Fruit fly (Drosophila melanogaster) whole organism, embryonic: ENCODE measurements around the gene Hip1.

Source experiments
- Blimp-1 ChIP-seq: fragments of 200-800 bp; sonication (Bioruptor generic); optimal IDR thresholded peaks from 3 replicates; lab custom pipeline; 2018; ENCODE audit warnings: missing biosample characterization, missing genetic modification characterization, mild to moderate bottlenecking, moderate library complexity, missing genetic modification reagents
- CG10366 ChIP-seq: fragments of 200-800 bp; sonication (Bioruptor generic); IDR thresholded peaks from 2 replicates; pipeline ENCODE4 v1.3.6; 2022; ENCODE audit warnings: missing biosample characterization, missing genetic modification characterization
- CG10462 ChIP-seq: fragments of 200-800 bp; sonication (Bioruptor generic); optimal IDR thresholded peaks from 2 replicates; lab custom pipeline; 2016; ENCODE audit warnings: missing biosample characterization, missing genetic modification characterization
- CG12299 ChIP-seq: fragments of 200-800 bp; sonication (Bioruptor generic); optimal IDR thresholded peaks from 2 replicates; lab custom pipeline; 2018; ENCODE audit warnings: missing biosample characterization, mild to moderate bottlenecking, missing genetic modification characterization
- CG12769 ChIP-seq: fragments of 200-800 bp; sonication (Bioruptor generic); optimal IDR thresholded peaks from 2 replicates; lab custom pipeline; 2019; ENCODE audit warnings: missing biosample characterization, mild to moderate bottlenecking, missing genetic modification characterization, moderate library complexity
- CG13287 ChIP-seq: fragments of 200-800 bp; sonication (Bioruptor generic); IDR thresholded peaks from 2 replicates; pipeline ENCODE4 v1.3.6; 2022; ENCODE audit warnings: missing biosample characterization, missing genetic modification characterization; ENCODE audit not compliant: partially characterized antibody
- CG13894 ChIP-seq: fragments of 200-800 bp; sonication (Bioruptor generic); optimal IDR thresholded peaks from 3 replicates; lab custom pipeline; 2018; ENCODE audit warnings: missing biosample characterization, mild to moderate bottlenecking, missing genetic modification characterization, moderate library complexity
- CG17186 ChIP-seq: fragments of 200-800 bp; sonication (Bioruptor generic); optimal IDR thresholded peaks from 3 replicates; lab custom pipeline; 2017; ENCODE audit warnings: missing biosample characterization, missing genetic modification reagents, missing genetic modification characterization
- CG2129 ChIP-seq: fragments of 200-800 bp; sonication (Bioruptor generic); IDR thresholded peaks from 2 replicates; pipeline ENCODE4 v1.3.6; 2022; ENCODE audit warnings: missing biosample characterization, missing genetic modification characterization; ENCODE audit not compliant: partially characterized antibody
- CG30431 ChIP-seq: fragments of 200-800 bp; sonication (Bioruptor generic); optimal IDR thresholded peaks from 2 replicates; lab custom pipeline; 2017; ENCODE audit warnings: missing biosample characterization, missing genetic modification characterization
- CG34224 ChIP-seq: fragments of 200-800 bp; sonication (Bioruptor generic); IDR thresholded peaks from 3 replicates; pipeline ENCODE4 v1.3.6; 2022; ENCODE audit warnings: missing biosample characterization, missing genetic modification characterization; ENCODE audit not compliant: partially characterized antibody
- CG42726 ChIP-seq: fragments of 200-800 bp; sonication (Bioruptor generic); IDR thresholded peaks from 2 replicates; pipeline ENCODE4 v1.3.6; 2022; ENCODE audit warnings: missing biosample characterization, missing genetic modification characterization; ENCODE audit not compliant: partially characterized antibody
- CG6272 ChIP-seq: fragments of 200-800 bp; sonication (Bioruptor generic); IDR thresholded peaks from 2 replicates; pipeline ENCODE4 v1.3.6; 2022; ENCODE audit warnings: missing biosample characterization, missing genetic modification characterization
- CG6689 ChIP-seq: fragments of 200-800 bp; sonication (Bioruptor generic); IDR thresholded peaks from 2 replicates; pipeline ENCODE4 v1.3.6; 2022; ENCODE audit warnings: missing biosample characterization, missing genetic modification characterization
- CG7928 ChIP-seq: fragments of 200-800 bp; sonication (Bioruptor generic); optimal IDR thresholded peaks from 2 replicates; lab custom pipeline; 2017; ENCODE audit warnings: missing biosample characterization, mild to moderate bottlenecking, missing genetic modification characterization
- D19A ChIP-seq: fragments of 200-800 bp; optimal IDR thresholded peaks from 3 replicates; lab custom pipeline; 2019; ENCODE audit warnings: missing biosample characterization, mild to moderate bottlenecking, missing genetic modification characterization, moderate library complexity
- Dip2 ChIP-seq: fragments of 200-800 bp; sonication (Bioruptor generic); IDR thresholded peaks from 2 replicates; pipeline ENCODE4 v1.3.6; 2022; ENCODE audit warnings: missing biosample characterization, missing genetic modification characterization
- E2f2 ChIP-seq: fragments of 200-800 bp; sonication (Bioruptor generic); IDR thresholded peaks from 2 replicates; pipeline ENCODE4 v1.3.6; 2022; ENCODE audit warnings: missing biosample characterization, missing genetic modification characterization
- HLH3B ChIP-seq: fragments of 200-800 bp; sonication (Bioruptor generic); IDR thresholded peaks from 2 replicates; pipeline ENCODE4 v1.3.6; 2022; ENCODE audit warnings: missing biosample characterization, missing genetic modification characterization
- HLH4C ChIP-seq: fragments of 200-800 bp; sonication (Bioruptor generic); IDR thresholded peaks from 3 replicates; pipeline ENCODE4 v1.3.6; 2022; ENCODE audit warnings: missing biosample characterization, missing genetic modification characterization; ENCODE audit not compliant: partially characterized antibody
- Hmr ChIP-seq: fragments of 200-800 bp; sonication (Bioruptor generic); optimal IDR thresholded peaks from 3 replicates; lab custom pipeline; 2017; ENCODE audit warnings: mild to moderate bottlenecking, missing biosample characterization, missing genetic modification reagents, missing genetic modification characterization
- Lhr ChIP-seq: fragments of 200-800 bp; sonication (Bioruptor generic); optimal IDR thresholded peaks from 3 replicates; lab custom pipeline; 2017; ENCODE audit warnings: mild to moderate bottlenecking, missing biosample characterization, missing genetic modification reagents, missing genetic modification characterization
- MTF-1 ChIP-seq: fragments of 200-800 bp; sonication (Bioruptor generic); optimal IDR thresholded peaks from 2 replicates; lab custom pipeline; 2018; ENCODE audit warnings: missing biosample characterization, mild to moderate bottlenecking, missing genetic modification characterization, borderline replicate concordance
- Nf-YC ChIP-seq: fragments of 200-800 bp; optimal IDR thresholded peaks from 3 replicates; lab custom pipeline; 2019; ENCODE audit warnings: missing biosample characterization, mild to moderate bottlenecking, missing genetic modification characterization, moderate library complexity
- PHDP ChIP-seq: fragments of 200-800 bp; sonication (Bioruptor generic); optimal IDR thresholded peaks from 3 replicates; lab custom pipeline; 2018; ENCODE audit warnings: missing biosample characterization, mild to moderate bottlenecking, missing genetic modification characterization, moderate library complexity
- Rfx ChIP-seq: fragments of 200-800 bp; sonication (Bioruptor generic); IDR thresholded peaks from 2 replicates; pipeline ENCODE4 v1.3.6; 2022; ENCODE audit warnings: missing biosample characterization, missing genetic modification characterization
- Scr ChIP-seq: fragments of 200-800 bp; sonication (Bioruptor generic); IDR thresholded peaks from 2 replicates; pipeline ENCODE4 v1.3.6; 2022; ENCODE audit warnings: missing biosample characterization, missing genetic modification characterization; ENCODE audit not compliant: partially characterized antibody
- Six4 ChIP-seq: fragments of 200-800 bp; sonication (Bioruptor generic); optimal IDR thresholded peaks from 2 replicates; lab custom pipeline; 2016; ENCODE audit warnings: missing biosample characterization, missing genetic modification characterization
- Spps ChIP-seq: fragments of 200-800 bp; sonication (Bioruptor generic); optimal IDR thresholded peaks from 2 replicates; lab custom pipeline; 2018; ENCODE audit warnings: missing biosample characterization, mild to moderate bottlenecking, missing genetic modification characterization
- TFAM ChIP-seq: fragments of 200-800 bp; sonication (Bioruptor generic); optimal IDR thresholded peaks from 2 replicates; lab custom pipeline; 2017; ENCODE audit warnings: missing biosample characterization, missing genetic modification characterization, inconsistent platforms
- bcd ChIP-seq: fragments of 200-800 bp; sonication (Bioruptor generic); optimal IDR thresholded peaks from 2 replicates; lab custom pipeline; 2017; ENCODE audit warnings: missing biosample characterization, mild to moderate bottlenecking, missing genetic modification characterization
- bowl ChIP-seq: fragments of 200-800 bp; sonication (Bioruptor generic); IDR thresholded peaks from 2 replicates; pipeline ENCODE4 v1.3.6; 2022; ENCODE audit warnings: missing biosample characterization, missing genetic modification characterization
- btn ChIP-seq: fragments of 200-800 bp; sonication (Bioruptor generic); optimal IDR thresholded peaks from 2 replicates; lab custom pipeline; 2016; ENCODE audit warnings: missing biosample characterization, missing genetic modification characterization
- cad ChIP-seq: fragments of >200 bp; optimal IDR thresholded peaks from 2 replicates; lab custom pipeline; 2017; ENCODE audit warnings: missing biosample characterization, missing genetic modification characterization
- ewg ChIP-seq: fragments of 200-800 bp; sonication (Bioruptor generic); optimal IDR thresholded peaks from 3 replicates; lab custom pipeline; 2017; ENCODE audit warnings: mild to moderate bottlenecking, missing biosample characterization, missing genetic modification reagents, missing genetic modification characterization
- fd3F ChIP-seq: fragments of 200-800 bp; sonication (Bioruptor generic); optimal IDR thresholded peaks from 2 replicates; lab custom pipeline; 2018; ENCODE audit warnings: missing biosample characterization, mild to moderate bottlenecking, missing genetic modification characterization, moderate library complexity
- fd64A ChIP-seq: fragments of 200-800 bp; sonication (Bioruptor generic); optimal IDR thresholded peaks from 3 replicates; lab custom pipeline; 2018; ENCODE audit warnings: missing biosample characterization, mild to moderate bottlenecking, missing genetic modification characterization
- fd96Cb ChIP-seq: fragments of 200-800 bp; sonication (Bioruptor generic); optimal IDR thresholded peaks from 2 replicates; lab custom pipeline; 2018; ENCODE audit warnings: missing biosample characterization, mild to moderate bottlenecking, missing genetic modification characterization, moderate library complexity
- her ChIP-seq: fragments of 200-800 bp; sonication (Bioruptor generic); optimal IDR thresholded peaks from 2 replicates; lab custom pipeline; 2016; ENCODE audit warnings: missing biosample characterization, missing genetic modification characterization
- hkb ChIP-seq, 2 experiments: fragments of 200-800 bp in 1 of 2; fragments of >200 bp in 1 of 2; sonication (Bioruptor generic) in 1 of 2; IDR thresholded peaks in 1 of 2; optimal IDR thresholded peaks in 1 of 2; 2 replicates each; pipeline versions ENCODE4 v1.3.6 to Lab custom; 2017 to 2022; ENCODE audit warnings: missing biosample characterization in 1 of 2, missing genetic modification characterization in 1 of 2
- lab ChIP-seq: fragments of 200-800 bp; sonication (Bioruptor generic); optimal IDR thresholded peaks from 3 replicates; lab custom pipeline; 2017; ENCODE audit warnings: missing biosample characterization, missing genetic modification characterization, mild to moderate bottlenecking, moderate library complexity, missing genetic modification reagents
- luna ChIP-seq: fragments of 200-800 bp; sonication (Bioruptor generic); optimal IDR thresholded peaks from 2 replicates; lab custom pipeline; 2016; ENCODE audit warnings: missing biosample characterization, missing genetic modification characterization
- mirr ChIP-seq: fragments of 200-800 bp; sonication (Bioruptor generic); optimal IDR thresholded peaks from 3 replicates; lab custom pipeline; 2018; ENCODE audit warnings: missing biosample characterization, mild to moderate bottlenecking, missing genetic modification characterization
- nerfin-1 ChIP-seq: fragments of 200-800 bp; sonication (Bioruptor generic); optimal IDR thresholded peaks from 3 replicates; lab custom pipeline; 2019; ENCODE audit warnings: missing biosample characterization, mild to moderate bottlenecking, missing genetic modification characterization, moderate library complexity
- oc ChIP-seq: fragments of 200-800 bp; sonication (Bioruptor generic); optimal IDR thresholded peaks from 2 replicates; lab custom pipeline; 2018; ENCODE audit warnings: missing biosample characterization, mild to moderate bottlenecking, missing genetic modification characterization, moderate library complexity
- phol ChIP-seq: fragments of 200-800 bp; sonication (Bioruptor generic); optimal IDR thresholded peaks from 3 replicates; lab custom pipeline; 2018; ENCODE audit warnings: missing biosample characterization, mild to moderate bottlenecking, missing genetic modification characterization, moderate library complexity
- sc ChIP-seq, 3 experiments: fragments of >200 bp in 2 of 3; fragments of 200-800 bp in 1 of 3; sonication (Bioruptor generic) in 1 of 3; optimal IDR thresholded peaks; 2 replicates in 2 of 3; 3 replicates in 1 of 3; lab custom pipeline; 2017; ENCODE audit warnings: mild to moderate bottlenecking in 1 of 3, missing biosample characterization in 1 of 3, missing genetic modification characterization in 1 of 3, missing genetic modification reagents in 1 of 3
- sisA ChIP-seq: fragments of 200-800 bp; sonication (Bioruptor generic); IDR thresholded peaks from 2 replicates; pipeline ENCODE4 v1.3.6; 2022; ENCODE audit warnings: missing biosample characterization, missing genetic modification characterization
- tin ChIP-seq: fragments of 200-800 bp; sonication (Bioruptor generic); optimal IDR thresholded peaks from 3 replicates; lab custom pipeline; 2016; ENCODE audit warnings: missing biosample characterization, missing genetic modification characterization

Hip1 gene

dm6 chr3L:12725749-12726148 lies 47.6 kb downstream of the Hip1 start (continued):
- no peak for TF ChIP-seq Rfx (GFP tag; lab: Robert Waterston, UW)
- TF ChIP-seq lab (GFP tag; lab: Kevin White, UChicago) = no peak
- no peak for TF ChIP-seq CG30431 (GFP tag; lab: Kevin White, UChicago)
- TF ChIP-seq CG13287 (GFP tag; lab: Robert Waterston, UW) = no peak
- TF ChIP-seq HLH4C (GFP tag; lab: Robert Waterston, UW) = no peak
- TF ChIP-seq fd96Cb (tag; lab: Kevin White, UChicago) = peak; percentile 12
- no peak for TF ChIP-seq fd64A (GFP tag; lab: Kevin White, UChicago)
- no peak for TF ChIP-seq mirr
- TF ChIP-seq CG17186 = no peak
- TF ChIP-seq sc (optimal IDR thresholded peaks at IDR 0.05; lab: Kevin White, UChicago) = no peak
- no peak for TF ChIP-seq sc (GFP tag; optimal IDR thresholded peaks at IDR 0.05; lab: Kevin White, UChicago)
- no peak for TF ChIP-seq sisA (GFP tag; lab: Robert Waterston, UW)
- TF ChIP-seq phol (tag; lab: Kevin White, UChicago) = peak; percentile 18
- TF ChIP-seq CG10366 (GFP tag; lab: Robert Waterston, UW) = no peak
- TF ChIP-seq tin (GFP tag; lab: Kevin White, UChicago) = peak; percentile 30
- no peak for TF ChIP-seq bcd (GFP tag; lab: Kevin White, UChicago)
- TF ChIP-seq E2f2 = peak; percentile 8; the same call in 1 of the 2 replicates
- no peak for TF ChIP-seq Scr (GFP tag; lab: Robert Waterston, UW)
- TF ChIP-seq cad (GFP tag; lab: Kevin White, UChicago) = no peak
- TF ChIP-seq Blimp-1 (GFP tag; lab: Kevin White, UChicago) = peak; percentile 12
- no peak for TF ChIP-seq CG12299 (tag; lab: Kevin White, UChicago)
- no peak for TF ChIP-seq Six4
- no peak for TF ChIP-seq CG12769
- TF ChIP-seq CG13894 (tag; lab: Kevin White, UChicago) = no peak
- no peak for TF ChIP-seq CG42726
- TF ChIP-seq CG6689 (GFP tag; lab: Robert Waterston, UW) = peak; percentile 30; the same call in 1 of the 2 replicates
- no peak for TF ChIP-seq hkb (optimal IDR thresholded peaks at IDR 0.05; lab: Kevin White, UChicago)
- peak; percentile 41; the same call in 1 of the 2 replicates for TF ChIP-seq hkb (GFP tag; IDR thresholded peaks at IDR 0.05; lab: Robert Waterston, UW)
- TF ChIP-seq Spps (tag; lab: Kevin White, UChicago) = peak; percentile 42
- no peak for TF ChIP-seq CG7928
- TF ChIP-seq bowl (GFP tag; lab: Robert Waterston, UW) = no peak
- no peak for TF ChIP-seq CG34224
- no peak for TF ChIP-seq Hmr (GFP tag; lab: Kevin White, UChicago)
- TF ChIP-seq Lhr (GFP tag; lab: Kevin White, UChicago) = no peak
- 0 out of 2 replicates have a peak, but pooled peaks have one; percentile 19 for TF ChIP-seq HLH3B
- no peak for TF ChIP-seq her
- no peak for TF ChIP-seq CG10462 (GFP tag; lab: Kevin White, UChicago)
- no peak for TF ChIP-seq fd3F (GFP tag; lab: Kevin White, UChicago)
- no peak for TF ChIP-seq btn (GFP tag; lab: Kevin White, UChicago)
- TF ChIP-seq D19A (tag; lab: Kevin White, UChicago) = no peak
- no peak for TF ChIP-seq nerfin-1 (tag; lab: Kevin White, UChicago)
- TF ChIP-seq luna (GFP tag; lab: Kevin White, UChicago) = no peak
- TF ChIP-seq TFAM (GFP tag; lab: Kevin White, UChicago) = no peak
- no peak for TF ChIP-seq ewg (GFP tag; lab: Kevin White, UChicago)
- no peak for TF ChIP-seq Dip2 (GFP tag; lab: Robert Waterston, UW)
- no peak for TF ChIP-seq CG6272
- no peak for TF ChIP-seq Nf-YC
- TF ChIP-seq PHDP (tag; lab: Kevin White, UChicago) = no peak
- TF ChIP-seq MTF-1 (GFP tag; lab: Kevin White, UChicago) = no peak
- TF ChIP-seq CG2129 (GFP tag; lab: Robert Waterston, UW) = no peak
- TF ChIP-seq oc = no peak
